Fruit fly (Drosophila melanogaster) whole organism, prepupa: Measurements from ENCODE around the gene CG15286.
A peak's percentile ranks its signal among the peaks of the same experiment; 100 is the strongest.

Source experiments
- CG10669 ChIP-seq: fragments of 200-800 bp; sonication (Bioruptor generic); optimal IDR thresholded peaks from 3 replicates; lab custom pipeline; 2018; ENCODE audit warnings: missing biosample characterization, mild to moderate bottlenecking, missing genetic modification characterization, moderate library complexity
- CG11294 ChIP-seq: fragments of 200-800 bp; sonication (Bioruptor generic); IDR thresholded peaks from 2 replicates; pipeline ENCODE4 v1.3.6; 2022; ENCODE audit warnings: missing biosample characterization, missing genetic modification characterization
- CG11762 ChIP-seq: fragments of 200-800 bp; sonication (Bioruptor generic); optimal IDR thresholded peaks from 3 replicates; lab custom pipeline; 2016; ENCODE audit warnings: missing biosample characterization, missing genetic modification characterization; ENCODE audit not compliant: insufficient read depth
- CG11902 ChIP-seq: fragments of 200-800 bp; sonication (Bioruptor generic); optimal IDR thresholded peaks from 3 replicates; lab custom pipeline; 2016; ENCODE audit warnings: missing biosample characterization, missing genetic modification characterization
- CG15336 ChIP-seq: fragments of 200-800 bp; sonication (Bioruptor generic); IDR thresholded peaks from 2 replicates; pipeline ENCODE4 v1.3.6; 2022; ENCODE audit warnings: missing biosample characterization, missing genetic modification characterization
- CG1621 ChIP-seq: fragments of 200-800 bp; sonication (Bioruptor generic); optimal IDR thresholded peaks from 3 replicates; lab custom pipeline; 2018; ENCODE audit warnings: missing biosample characterization, mild to moderate bottlenecking, missing genetic modification characterization
- CG16779 ChIP-seq: fragments of 200-800 bp; sonication (Bioruptor generic); optimal IDR thresholded peaks from 3 replicates; lab custom pipeline; 2017; ENCODE audit warnings: missing biosample characterization, mild to moderate bottlenecking, missing genetic modification characterization
- CG3032 ChIP-seq: fragments of 200-800 bp; optimal IDR thresholded peaks from 2 replicates; lab custom pipeline; 2019; ENCODE audit warnings: missing biosample characterization, mild to moderate bottlenecking, missing genetic modification characterization, moderate library complexity
- CG31627 ChIP-seq: fragments of 200-800 bp; sonication (Bioruptor generic); optimal IDR thresholded peaks from 3 replicates; lab custom pipeline; 2016; ENCODE audit warnings: missing biosample characterization, missing genetic modification characterization
- CG32006 ChIP-seq: fragments of 200-800 bp; sonication (Bioruptor generic); optimal IDR thresholded peaks from 3 replicates; lab custom pipeline; 2017; ENCODE audit warnings: missing biosample characterization, mild to moderate bottlenecking, missing genetic modification characterization
- CG3919 ChIP-seq: fragments of 200-800 bp; sonication (Bioruptor generic); optimal IDR thresholded peaks from 3 replicates; lab custom pipeline; 2016; ENCODE audit warnings: missing biosample characterization, missing genetic modification characterization
- CG4318 ChIP-seq: fragments of 200-800 bp; sonication (Bioruptor generic); optimal IDR thresholded peaks from 3 replicates; lab custom pipeline; 2017; ENCODE audit warnings: missing biosample characterization, mild to moderate bottlenecking, missing genetic modification characterization
- CG6276 ChIP-seq: fragments of 200-800 bp; sonication (Bioruptor generic); optimal IDR thresholded peaks from 2 replicates; lab custom pipeline; 2017; ENCODE audit warnings: missing biosample characterization, mild to moderate bottlenecking, missing genetic modification characterization
- CG6792 ChIP-seq: fragments of 200-800 bp; sonication (Bioruptor generic); optimal IDR thresholded peaks from 3 replicates; lab custom pipeline; 2016; ENCODE audit warnings: missing biosample characterization, missing genetic modification characterization
- CG6808 ChIP-seq: fragments of 200-800 bp; sonication (Bioruptor generic); optimal IDR thresholded peaks from 3 replicates; lab custom pipeline; 2017; ENCODE audit warnings: missing biosample characterization, missing genetic modification characterization, mild to moderate bottlenecking, moderate library complexity, missing genetic modification reagents
- CG6854 ChIP-seq: fragments of 200-800 bp; sonication (Bioruptor generic); optimal IDR thresholded peaks from 2 replicates; lab custom pipeline; 2017; ENCODE audit warnings: missing biosample characterization, mild to moderate bottlenecking, missing genetic modification characterization
- CG7368 ChIP-seq: fragments of 200-800 bp; sonication (Bioruptor generic); optimal IDR thresholded peaks from 3 replicates; lab custom pipeline; 2016; ENCODE audit warnings: missing biosample characterization, missing genetic modification characterization
- CG8319 ChIP-seq: fragments of 200-800 bp; sonication (Bioruptor generic); optimal IDR thresholded peaks from 3 replicates; lab custom pipeline; 2016; ENCODE audit warnings: missing biosample characterization, missing genetic modification characterization
- CG8632 ChIP-seq: fragments of 200-800 bp; sonication (Bioruptor generic); optimal IDR thresholded peaks from 3 replicates; lab custom pipeline; 2016; ENCODE audit warnings: missing biosample characterization, missing genetic modification characterization
- CG9139 ChIP-seq: fragments of 200-800 bp; sonication (Bioruptor generic); optimal IDR thresholded peaks from 3 replicates; lab custom pipeline; 2017; ENCODE audit warnings: missing biosample characterization, mild to moderate bottlenecking, missing genetic modification characterization
- Eip75B ChIP-seq: fragments of 200-800 bp; sonication (Bioruptor generic); optimal IDR thresholded peaks from 3 replicates; lab custom pipeline; 2016; ENCODE audit warnings: missing biosample characterization, missing genetic modification characterization
- Eip78C ChIP-seq: fragments of 200-800 bp; sonication (Bioruptor generic); peaks from one replicate; lab custom pipeline; 2016; ENCODE audit warnings: missing biosample characterization, missing genetic modification characterization
- Eip93F ChIP-seq: fragments of 200-800 bp; sonication (Bioruptor generic); optimal IDR thresholded peaks from 2 replicates; lab custom pipeline; 2016; ENCODE audit warnings: missing biosample characterization, mild to moderate bottlenecking, missing genetic modification characterization
- Ets21C ChIP-seq: fragments of 200-800 bp; sonication (Bioruptor generic); optimal IDR thresholded peaks from 3 replicates; lab custom pipeline; 2016; ENCODE audit warnings: missing biosample characterization, missing genetic modification characterization
- Ets96B ChIP-seq: fragments of 200-800 bp; optimal IDR thresholded peaks from 2 replicates; lab custom pipeline; 2019; ENCODE audit warnings: missing biosample characterization, mild to moderate bottlenecking, missing genetic modification characterization, moderate library complexity
- Gug ChIP-seq: fragments of 200-800 bp; sonication (Bioruptor generic); IDR thresholded peaks from 2 replicates; pipeline ENCODE4 v1.3.6; 2022; ENCODE audit warnings: missing biosample characterization, missing genetic modification characterization
- Hr38 ChIP-seq: sonication (Bioruptor generic); optimal IDR thresholded peaks from 2 replicates; lab custom pipeline; 2016; ENCODE audit warnings: missing biosample characterization, missing genetic modification characterization
- Hr4 ChIP-seq: fragments of 200-800 bp; sonication (Bioruptor generic); optimal IDR thresholded peaks from 3 replicates; lab custom pipeline; 2016; ENCODE audit warnings: missing biosample characterization, missing genetic modification characterization
- Lpt ChIP-seq: fragments of 200-800 bp; sonication (Bioruptor generic); optimal IDR thresholded peaks from 3 replicates; lab custom pipeline; 2016; ENCODE audit warnings: missing biosample characterization, missing genetic modification characterization
- Met ChIP-seq: fragments of 200-800 bp; sonication (Bioruptor generic); optimal IDR thresholded peaks from 3 replicates; lab custom pipeline; 2016; ENCODE audit warnings: missing biosample characterization, missing genetic modification characterization
- OdsH ChIP-seq: fragments of 200-800 bp; sonication (Bioruptor generic); optimal IDR thresholded peaks from 3 replicates; lab custom pipeline; 2016; ENCODE audit warnings: missing biosample characterization, missing genetic modification characterization
- Smox ChIP-seq: fragments of 200-800 bp; sonication (Bioruptor generic); optimal IDR thresholded peaks from 3 replicates; lab custom pipeline; 2016; ENCODE audit warnings: missing biosample characterization, missing genetic modification characterization
- Sox14 ChIP-seq: fragments of 200-800 bp; sonication (Bioruptor generic); optimal IDR thresholded peaks from 3 replicates; lab custom pipeline; 2016; ENCODE audit warnings: missing biosample characterization, missing genetic modification characterization
- Sox15 ChIP-seq: fragments of 200-800 bp; sonication (Bioruptor generic); optimal IDR thresholded peaks from 3 replicates; lab custom pipeline; 2016; ENCODE audit warnings: missing biosample characterization, missing genetic modification characterization
- achi ChIP-seq: fragments of 200-800 bp; sonication (Bioruptor generic); optimal IDR thresholded peaks from 3 replicates; lab custom pipeline; 2016; ENCODE audit warnings: missing biosample characterization, missing genetic modification characterization
- acj6 ChIP-seq: fragments of 200-800 bp; sonication (Bioruptor generic); optimal IDR thresholded peaks from 3 replicates; lab custom pipeline; 2016; ENCODE audit warnings: missing biosample characterization, missing genetic modification characterization
- dsx ChIP-seq: fragments of 200-800 bp; optimal IDR thresholded peaks from 3 replicates; lab custom pipeline; 2019; ENCODE audit warnings: missing biosample characterization, mild to moderate bottlenecking, missing genetic modification characterization, moderate library complexity; ENCODE audit not compliant: poor library complexity, severe bottlenecking
- eg ChIP-seq: fragments of 200-800 bp; sonication (Bioruptor generic); IDR thresholded peaks from 3 replicates; pipeline ENCODE4 v1.3.6; 2022; ENCODE audit warnings: missing biosample characterization, missing genetic modification characterization
- fd59A ChIP-seq: fragments of 200-800 bp; sonication (Bioruptor generic); optimal IDR thresholded peaks from 2 replicates; lab custom pipeline; 2017; ENCODE audit warnings: missing biosample characterization, mild to moderate bottlenecking, missing genetic modification characterization, missing genetic modification reagents
- fkh ChIP-seq: fragments of 200-800 bp; sonication (Bioruptor generic); optimal IDR thresholded peaks from 3 replicates; lab custom pipeline; 2017; ENCODE audit warnings: missing biosample characterization, mild to moderate bottlenecking, missing genetic modification characterization, moderate library complexity
- lz ChIP-seq: fragments of 200-800 bp; sonication (Bioruptor generic); optimal IDR thresholded peaks from 3 replicates; lab custom pipeline; 2016; ENCODE audit warnings: missing biosample characterization, missing genetic modification characterization
- net ChIP-seq: fragments of 200-800 bp; sonication (Bioruptor generic); optimal IDR thresholded peaks from 3 replicates; lab custom pipeline; 2016; ENCODE audit warnings: missing biosample characterization, missing genetic modification characterization
- pdm3 ChIP-seq: fragments of 200-800 bp; sonication (Bioruptor generic); optimal IDR thresholded peaks from 3 replicates; lab custom pipeline; 2016; ENCODE audit warnings: missing biosample characterization, missing genetic modification characterization
- salr ChIP-seq, 2 experiments: fragments of 200-800 bp; sonication (Bioruptor generic); optimal IDR thresholded peaks; 3 replicates each; lab custom pipeline; 2016 to 2018; ENCODE audit warnings: missing biosample characterization in 2 of 2, missing genetic modification characterization in 2 of 2, mild to moderate bottlenecking in 1 of 2
- spab ChIP-seq: fragments of 200-800 bp; sonication (Bioruptor generic); optimal IDR thresholded peaks from 2 replicates; lab custom pipeline; 2017; ENCODE audit warnings: missing biosample characterization, mild to moderate bottlenecking, missing genetic modification characterization, missing genetic modification reagents
- ss ChIP-seq, 2 experiments: fragments of 200-800 bp; sonication (Bioruptor generic); optimal IDR thresholded peaks; 2 replicates in 1 of 2; 3 replicates in 1 of 2; lab custom pipeline; 2017 to 2018; ENCODE audit warnings: mild to moderate bottlenecking in 2 of 2, missing biosample characterization in 2 of 2, missing genetic modification characterization in 2 of 2, moderate library complexity in 1 of 2
- svp ChIP-seq: fragments of 200-800 bp; sonication (Bioruptor generic); peaks from one replicate; lab custom pipeline; 2016; ENCODE audit warnings: missing biosample characterization, missing genetic modification characterization
- topi ChIP-seq: fragments of 200-800 bp; sonication (Bioruptor generic); optimal IDR thresholded peaks from 3 replicates; lab custom pipeline; 2016; ENCODE audit warnings: missing biosample characterization, missing genetic modification characterization
- vri ChIP-seq: fragments of 200-800 bp; sonication (Bioruptor generic); optimal IDR thresholded peaks from 3 replicates; lab custom pipeline; 2016; ENCODE audit warnings: missing biosample characterization, mild to moderate bottlenecking, missing genetic modification characterization

The CG15286 gene

DNA sequence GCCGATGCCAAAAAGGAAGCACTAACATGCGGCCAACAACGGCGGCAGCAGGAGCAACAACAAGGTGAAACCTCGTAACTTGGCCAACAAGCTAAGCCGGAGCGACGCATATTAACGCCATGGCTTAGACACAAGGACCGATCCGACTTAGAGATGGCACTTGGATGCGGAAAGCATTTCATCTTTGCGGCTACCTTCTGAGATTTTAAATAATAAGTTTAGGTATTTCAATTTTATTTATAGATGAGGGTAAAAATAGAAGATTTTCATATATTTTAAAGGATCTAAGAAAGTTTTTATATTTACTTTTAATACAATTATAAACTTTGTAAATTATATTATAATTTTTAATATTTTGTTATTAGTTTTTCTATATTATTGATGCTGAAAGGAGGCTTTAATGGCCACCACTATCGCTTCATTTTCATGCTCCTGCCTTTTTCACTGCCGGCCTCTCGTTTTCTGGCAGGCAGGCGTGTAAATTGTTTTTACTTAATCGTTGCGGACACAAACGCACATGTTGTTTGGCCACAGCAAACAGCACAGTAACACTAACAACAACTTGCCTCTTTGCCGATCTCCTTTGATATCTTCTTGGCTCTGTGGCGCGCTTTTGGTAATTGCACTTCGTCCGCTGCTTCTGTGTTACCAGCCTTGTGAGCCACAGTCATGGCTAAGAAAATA is 28.7 kb downstream of the CG15286 start (continued):
- TF ChIP-seq Gug, result no peak
- peak; percentile 21 for TF ChIP-seq topi (GFP tag; lab: Kevin White, UChicago)
- no peak for TF ChIP-seq CG11902
- TF ChIP-seq spab, result no peak
- no peak for TF ChIP-seq Smox
- TF ChIP-seq fd59A (GFP tag; lab: Kevin White, UChicago), result no peak
- no peak for TF ChIP-seq svp (GFP tag; lab: Kevin White, UChicago)
- no peak for TF ChIP-seq Eip75B (GFP tag; lab: Kevin White, UChicago)
- peak; percentile 6 for TF ChIP-seq CG16779 (tag; lab: Kevin White, UChicago)
- peak; percentile 72 for TF ChIP-seq CG32006
- TF ChIP-seq OdsH (GFP tag; lab: Kevin White, UChicago), result peak; percentile 38
- no peak for TF ChIP-seq salr (GFP tag; optimal IDR thresholded peaks at IDR 0.05; lab: Kevin White, UChicago)
- TF ChIP-seq CG9139 (GFP tag; lab: Kevin White, UChicago), result no peak
- TF ChIP-seq Ets96B (tag; lab: Kevin White, UChicago), result peak; percentile 42
- TF ChIP-seq Lpt, result no peak
- no peak for TF ChIP-seq CG7368 (GFP tag; lab: Kevin White, UChicago)
- TF ChIP-seq CG11762, result no peak
- TF ChIP-seq CG8319 (GFP tag; lab: Kevin White, UChicago), result no peak
- TF ChIP-seq CG8632, result no peak
- no peak for TF ChIP-seq dsx (GFP tag; lab: Kevin White, UChicago)
- TF ChIP-seq Ets21C (GFP tag; lab: Kevin White, UChicago), result no peak
- no peak for TF ChIP-seq CG10669
- TF ChIP-seq CG1621 (tag; lab: Kevin White, UChicago), result no peak
- TF ChIP-seq CG15336, result peak; percentile 80
- peak; percentile 53 for TF ChIP-seq Met
- no peak for TF ChIP-seq ss (GFP tag; optimal IDR thresholded peaks at IDR 0.05; lab: Kevin White, UChicago)
- TF ChIP-seq CG11294 (GFP tag; lab: Robert Waterston, UW), result no peak
- peak; percentile 15 for TF ChIP-seq CG6792
- TF ChIP-seq CG4318 (GFP tag; lab: Kevin White, UChicago), result peak; percentile 55
- no peak for TF ChIP-seq fkh (GFP tag; lab: Kevin White, UChicago)
- no peak for TF ChIP-seq Eip93F (GFP tag; lab: Kevin White, UChicago)
- TF ChIP-seq pdm3, result no peak
- TF ChIP-seq CG3919 (GFP tag; lab: Kevin White, UChicago), result peak; percentile 51
- TF ChIP-seq vri (GFP tag; lab: Kevin White, UChicago), result no peak
- peak; percentile 7 for TF ChIP-seq achi (GFP tag; lab: Kevin White, UChicago)
- TF ChIP-seq net (GFP tag; lab: Kevin White, UChicago), result no peak

DNA sequence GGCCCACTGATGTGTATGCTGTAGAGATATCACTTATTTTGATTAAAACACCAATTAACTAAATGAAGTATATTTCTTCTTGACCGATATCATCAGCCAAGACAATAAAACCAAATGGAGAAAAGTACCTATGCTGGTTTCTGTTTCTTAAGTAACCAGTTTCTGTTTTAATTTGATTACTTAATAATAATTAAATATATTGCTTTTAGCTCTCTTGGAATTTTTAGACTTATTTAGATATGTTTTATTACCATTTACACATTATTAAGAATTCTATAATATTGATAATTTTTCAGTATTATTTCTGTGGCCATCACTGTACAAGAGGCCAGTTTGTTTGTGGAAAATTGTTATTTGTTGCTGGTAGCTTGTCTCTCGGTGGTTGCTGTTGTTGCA is 29.2 kb downstream of the CG15286 start:
- TF ChIP-seq dsx (GFP tag; lab: Kevin White, UChicago) (peak; percentile 70), ss (GFP tag; optimal IDR thresholded peaks at IDR 0.05; lab: Kevin White, UChicago) (peak; percentile 72 to 76), Met (peak; percentile 71), Hr4 (peak; percentile 87), CG3032 (peak; percentile 71), CG3919 (GFP tag; lab: Kevin White, UChicago) (peak; percentile 76), Sox14 (no peak), CG6808 (GFP tag; lab: Kevin White, UChicago) (peak; percentile 80), eg (peak; percentile 75), Ets96B (tag; lab: Kevin White, UChicago) (peak; percentile 75), Eip78C (GFP tag; lab: Kevin White, UChicago) (peak; percentile 95), CG7368 (GFP tag; lab: Kevin White, UChicago) (peak; percentile 57), CG31627 (GFP tag; lab: Kevin White, UChicago) (peak; percentile 22), fd59A (GFP tag; lab: Kevin White, UChicago) (peak; percentile 24), vri (GFP tag; lab: Kevin White, UChicago) (no peak), Hr38 (GFP tag; lab: Kevin White, UChicago) (no peak), svp (GFP tag; lab: Kevin White, UChicago) (peak; percentile 87), CG6276 (GFP tag; lab: Kevin White, UChicago) (peak; percentile 94), CG8632 (peak; percentile 15), fkh (GFP tag; lab: Kevin White, UChicago) (no peak), lz (GFP tag; lab: Kevin White, UChicago) (peak; percentile 9), acj6 (GFP tag; lab: Kevin White, UChicago) (no peak), Smox (no peak), salr (GFP tag; optimal IDR thresholded peaks at IDR 0.05; lab: Kevin White, UChicago) (peak in 1 of 2 experiments; percentile 77), CG32006 (peak; percentile 67), CG6854 (peak; percentile 68), Sox15 (GFP tag; lab: Kevin White, UChicago) (peak; percentile 36), CG6792 (peak; percentile 47), pdm3 (no peak)
